Worm (Caenorhabditis elegans): Measurements from ENCODE around the gene T07A9.12.

DNA sequence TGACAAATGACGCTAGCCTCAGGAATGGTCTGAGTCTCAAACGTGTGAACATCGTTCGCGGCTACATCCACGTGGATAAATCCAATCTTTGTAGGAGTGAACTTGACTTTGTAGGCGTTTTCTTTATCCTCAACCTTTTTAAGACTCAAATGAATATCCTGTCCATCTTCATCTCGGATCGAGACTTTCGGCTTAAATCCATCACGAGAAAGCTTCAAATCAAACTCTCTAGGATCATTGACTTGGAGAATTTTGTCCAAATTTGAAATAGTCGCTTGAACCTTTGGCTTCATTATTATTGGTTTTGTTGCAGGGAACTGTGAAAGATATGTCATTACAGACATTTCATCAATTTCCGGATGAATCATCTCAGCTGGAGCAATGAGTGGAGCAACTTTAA, 36.7 kb upstream of the T07A9.12 start:
- TF ChIP-seq elt-2 (tag; optimal IDR thresholded peaks at IDR 0.05) (no peak), F13H6.1 (tag; optimal IDR thresholded peaks at IDR 0.05) (no peak), npax-4 (tag; optimal IDR thresholded peaks at IDR 0.05) (no peak), hlh-30 (tag; optimal IDR thresholded peaks at IDR 0.05; ENCODE audit: insufficient read depth) (no peak), ceh-9 (tag; optimal IDR thresholded peaks at IDR 0.05) (no peak), ceh-14 (tag; optimal IDR thresholded peaks at IDR 0.05) (no peak), madf-2 (tag; optimal IDR thresholded peaks at IDR 0.05) (no peak), mec-3 (tag; optimal IDR thresholded peaks at IDR 0.05; ENCODE audit: borderline replicate concordance) (no peak), unc-55 (GFP tag; optimal IDR thresholded peaks at IDR 0.05) (no peak), ztf-16 (tag; optimal IDR thresholded peaks at IDR 0.05) (no peak), Y22D7AL.16 (tag; optimal IDR thresholded peaks at IDR 0.05) (no peak), eyg-1 (tag; optimal IDR thresholded peaks at IDR 0.05) (no peak), sox-4 (tag; optimal IDR thresholded peaks at IDR 0.05) (no peak), dve-1 (tag; optimal IDR thresholded peaks at IDR 0.05) (no peak)
